Fruit fly (Drosophila melanogaster) whole organism, adult: ENCODE results near the gene Grx1.

Source experiments
- CG11617 ChIP-seq: fragments of 200-800 bp; sonication (Bioruptor generic); optimal IDR thresholded peaks from 2 replicates; lab custom pipeline; 2017; ENCODE audit warnings: mild to moderate bottlenecking, missing biosample characterization, missing genetic modification reagents, missing genetic modification characterization
- CG12768 ChIP-seq: fragments of 200-800 bp; sonication (Bioruptor generic); optimal IDR thresholded peaks from 2 replicates; lab custom pipeline; 2017; ENCODE audit warnings: missing biosample characterization, missing genetic modification characterization, mild to moderate bottlenecking, moderate library complexity, missing genetic modification reagents
- CG1620 ChIP-seq: fragments of 200-800 bp; sonication (Bioruptor generic); optimal IDR thresholded peaks from 2 replicates; lab custom pipeline; 2016; ENCODE audit warnings: missing biosample characterization, missing genetic modification characterization
- CG5204 ChIP-seq: fragments of 200-800 bp; sonication (Bioruptor generic); optimal IDR thresholded peaks from 2 replicates; lab custom pipeline; 2016; ENCODE audit warnings: missing biosample characterization, missing genetic modification characterization
- Clk ChIP-seq: fragments of 200-800 bp; sonication (Bioruptor generic); optimal IDR thresholded peaks from 2 replicates; lab custom pipeline; 2017; ENCODE audit warnings: missing biosample characterization, missing genetic modification characterization
- Crg-1 ChIP-seq: fragments of 200-800 bp; sonication (Bioruptor generic); optimal IDR thresholded peaks from 2 replicates; lab custom pipeline; 2016; ENCODE audit warnings: missing biosample characterization, missing genetic modification characterization
- Mnt ChIP-seq: fragments of 200-800 bp; sonication (Bioruptor generic); optimal IDR thresholded peaks from 2 replicates; lab custom pipeline; 2016; ENCODE audit warnings: missing biosample characterization, mild to moderate bottlenecking, missing genetic modification characterization
- bab1 ChIP-seq: fragments of 200-800 bp; sonication (Bioruptor generic); optimal IDR thresholded peaks from 3 replicates; lab custom pipeline; 2019; ENCODE audit warnings: missing biosample characterization, mild to moderate bottlenecking, missing genetic modification characterization, moderate library complexity
- cic ChIP-seq: fragments of 200-800 bp; sonication (Bioruptor generic); optimal IDR thresholded peaks from 2 replicates; lab custom pipeline; 2017; ENCODE audit warnings: missing biosample characterization, mild to moderate bottlenecking, missing genetic modification characterization, moderate library complexity
- cnc ChIP-seq, 2 experiments: fragments of >200 bp; optimal IDR thresholded peaks; 2 replicates each; lab custom pipeline; 2017
- kay ChIP-seq: fragments of 200-800 bp; sonication (Bioruptor generic); peaks from one replicate; lab custom pipeline; 2016; ENCODE audit warnings: missing biosample characterization, missing genetic modification characterization, borderline replicate concordance
- pad ChIP-seq: fragments of 200-800 bp; sonication (Bioruptor generic); optimal IDR thresholded peaks from 3 replicates; lab custom pipeline; 2017; ENCODE audit warnings: missing biosample characterization, missing genetic modification characterization, mild to moderate bottlenecking, moderate library complexity, missing genetic modification reagents
- toe ChIP-seq: fragments of 200-800 bp; sonication (Bioruptor generic); optimal IDR thresholded peaks from 2 replicates; lab custom pipeline; 2016; ENCODE audit warnings: missing biosample characterization, missing genetic modification characterization

dm6 chr3L:18901411-18901810 is 32.4 kb downstream of the Grx1 start, which contains the start of the genes arx and CG6843:
- no peak for TF ChIP-seq Clk (GFP tag; lab: Kevin White, UChicago)
- no peak for TF ChIP-seq cic (GFP tag; lab: Kevin White, UChicago)
- no peak for TF ChIP-seq kay (GFP tag; lab: Kevin White, UChicago)
- TF ChIP-seq pad (GFP tag; lab: Kevin White, UChicago): no peak
- no peak for TF ChIP-seq Crg-1 (GFP tag; lab: Kevin White, UChicago)
- TF ChIP-seq toe: no peak
- no peak for TF ChIP-seq CG5204 (GFP tag; lab: Kevin White, UChicago)
- TF ChIP-seq CG12768 (GFP tag; lab: Kevin White, UChicago): no peak
- TF ChIP-seq CG11617 (GFP tag; lab: Kevin White, UChicago): no peak
- peak; percentile 9 for TF ChIP-seq CG1620
- TF ChIP-seq cnc (optimal IDR thresholded peaks at IDR 0.05; lab: Kevin White, UChicago): no peak
- peak; percentile 64 for TF ChIP-seq bab1 (GFP tag; lab: Kevin White, UChicago)
- no peak for TF ChIP-seq Mnt (GFP tag; lab: Kevin White, UChicago)
